Worm (Caenorhabditis elegans) whole organism, early embryonic: ENCODE measurements around the gene smut-1.
"Not testable (repeated sequence)": the region's sequence is repeated elsewhere in the genome, so short reads cannot be mapped to it uniquely, and the experiment has no call there.

Experiments
- B0310.2 ChIP-seq: sonication (generic microtip); optimal IDR thresholded peaks from 2 replicates; lab custom pipeline; 2016; ENCODE audit warnings: mild to moderate bottlenecking, missing genetic modification characterization, missing compliant biosample characterization
- F13C5.2 ChIP-seq: sonication (generic microtip); optimal IDR thresholded peaks from 2 replicates; lab custom pipeline; 2017; ENCODE audit warnings: mild to moderate bottlenecking, missing genetic modification characterization, inconsistent platforms, missing compliant biosample characterization
- aly-1 ChIP-seq: sonication (generic microtip); optimal IDR thresholded peaks from 2 replicates; lab custom pipeline; 2016; ENCODE audit warnings: missing genetic modification characterization, missing compliant biosample characterization
- ama-1 ChIP-seq: fragments of 150-350 bp; optimal IDR thresholded peaks from 2 replicates; lab custom pipeline; 2014
- ceh-13 ChIP-seq: fragments of 200-800 bp; sonication (Bioruptor generic); optimal IDR thresholded peaks from 2 replicates; lab custom pipeline; 2018; ENCODE audit warnings: mild to moderate bottlenecking, missing genetic modification characterization, missing compliant biosample characterization
- ceh-36 ChIP-seq: sonication (generic microtip); optimal IDR thresholded peaks from 2 replicates; lab custom pipeline; 2016; ENCODE audit warnings: missing genetic modification characterization, inconsistent platforms, missing compliant biosample characterization
- ets-7 ChIP-seq: sonication (generic microtip); optimal IDR thresholded peaks from 2 replicates; lab custom pipeline; 2016; ENCODE audit warnings: missing genotype, missing genetic modification characterization, missing compliant biosample characterization
- flt-1 ChIP-seq: fragments of 200-800 bp; sonication (Bioruptor generic); IDR thresholded peaks from 2 replicates; pipeline ENCODE4 v1.3.6; 2022; ENCODE audit warnings: missing genetic modification characterization, missing compliant biosample characterization
- hmbx-1 ChIP-seq: sonication (generic microtip); optimal IDR thresholded peaks from 2 replicates; lab custom pipeline; 2016; ENCODE audit warnings: mild to moderate bottlenecking, missing genetic modification characterization, missing compliant biosample characterization
- hmg-4 ChIP-seq: fragments of 200-800 bp; sonication (Bioruptor generic); optimal IDR thresholded peaks from 2 replicates; lab custom pipeline; 2018; ENCODE audit warnings: mild to moderate bottlenecking, missing genetic modification characterization, missing compliant biosample characterization
- hnd-1 ChIP-seq: sonication (generic microtip); optimal IDR thresholded peaks from 2 replicates; lab custom pipeline; 2016; ENCODE audit warnings: missing genetic modification characterization, missing compliant biosample characterization
- pes-1 ChIP-seq: fragments of 200-800 bp; sonication (Bioruptor generic); IDR thresholded peaks from 2 replicates; pipeline ENCODE4 v1.3.6; 2022; ENCODE audit warnings: missing genetic modification reagents, missing genetic modification characterization, missing compliant biosample characterization
- scrt-1 ChIP-seq: fragments of 200-800 bp; sonication (Bioruptor generic); IDR thresholded peaks from 2 replicates; pipeline ENCODE4 v1.3.6; 2022; ENCODE audit warnings: missing genetic modification characterization, missing compliant biosample characterization
- sea-1 ChIP-seq: fragments of 200-800 bp; sonication (Bioruptor generic); conservative IDR thresholded peaks from 2 replicates; pipeline ENCODE4 v1.3.6; 2022; ENCODE audit warnings: missing genetic modification characterization, missing compliant biosample characterization
- tbx-11 ChIP-seq: fragments of 200-800 bp; sonication (Bioruptor generic); IDR thresholded peaks from 2 replicates; pipeline ENCODE4 v1.3.6; 2022; ENCODE audit warnings: missing genetic modification characterization, missing compliant biosample characterization
- tbx-37 ChIP-seq: fragments of 200-800 bp; sonication (Bioruptor generic); conservative IDR thresholded peaks from 2 replicates; pipeline ENCODE4 v1.3.6; 2022; ENCODE audit warnings: missing genetic modification reagents, missing genetic modification characterization, missing compliant biosample characterization
- tra-4 ChIP-seq: sonication (generic microtip); optimal IDR thresholded peaks from 2 replicates; lab custom pipeline; 2017; ENCODE audit warnings: missing genetic modification characterization, missing compliant biosample characterization

Gene smut-1

DNA sequence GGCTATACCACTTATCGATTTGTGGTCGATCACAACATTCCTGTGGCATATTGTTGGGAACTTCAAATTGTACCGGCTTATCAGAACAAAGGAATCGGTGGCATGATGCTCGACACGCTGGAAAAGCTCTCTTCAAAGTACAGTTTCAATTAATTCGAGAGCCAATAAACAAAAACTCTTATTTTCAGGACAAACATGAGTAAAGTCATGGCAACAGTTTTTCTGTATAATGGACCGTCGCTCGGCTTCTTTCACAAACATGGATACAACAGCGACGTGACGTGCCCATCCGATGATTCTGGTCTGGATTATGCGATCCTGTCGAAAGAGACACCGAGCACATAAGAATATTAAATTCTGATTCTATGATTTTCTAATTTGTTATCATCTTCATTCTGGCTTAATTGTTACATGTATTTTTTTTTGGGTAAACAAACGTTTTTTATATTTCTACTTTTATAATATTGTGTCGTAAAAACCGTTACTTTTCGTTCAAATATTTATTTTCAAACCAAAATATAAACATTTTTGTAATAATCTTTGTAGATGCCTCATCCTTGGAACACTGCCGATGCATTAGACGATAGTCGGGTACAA lies at the start of gene smut-1:
smut-1 (plus strand) TSS at position 547 of the 597 bp plus-strand sequence.
- TF ChIP-seq aly-1 (tag; lab: Kevin White, UChicago) (no peak), B0310.2 (tag; lab: Kevin White, UChicago) (no peak), scrt-1 (GFP tag; lab: Robert Waterston, UW) (no peak), hnd-1 (no peak), tbx-37 (GFP tag; lab: Robert Waterston, UW) (no peak), tbx-11 (GFP tag; lab: Robert Waterston, UW) (no peak), sea-1 (GFP tag; lab: Robert Waterston, UW) (no peak), hmbx-1 (tag; lab: Kevin White, UChicago) (no peak), ama-1 (lab: Kevin White, UChicago) (no peak), ets-7 (no peak), hmg-4 (GFP tag; lab: Kevin White, UChicago) (no peak), ceh-13 (GFP tag; lab: Kevin White, UChicago) (no peak), F13C5.2 (no peak), tra-4 (tag; lab: Kevin White, UChicago) (no peak), pes-1 (GFP tag; lab: Robert Waterston, UW) (no peak), flt-1 (GFP tag; lab: Robert Waterston, UW) (no peak), ceh-36 (tag; lab: Kevin White, UChicago) (no peak)

DNA sequence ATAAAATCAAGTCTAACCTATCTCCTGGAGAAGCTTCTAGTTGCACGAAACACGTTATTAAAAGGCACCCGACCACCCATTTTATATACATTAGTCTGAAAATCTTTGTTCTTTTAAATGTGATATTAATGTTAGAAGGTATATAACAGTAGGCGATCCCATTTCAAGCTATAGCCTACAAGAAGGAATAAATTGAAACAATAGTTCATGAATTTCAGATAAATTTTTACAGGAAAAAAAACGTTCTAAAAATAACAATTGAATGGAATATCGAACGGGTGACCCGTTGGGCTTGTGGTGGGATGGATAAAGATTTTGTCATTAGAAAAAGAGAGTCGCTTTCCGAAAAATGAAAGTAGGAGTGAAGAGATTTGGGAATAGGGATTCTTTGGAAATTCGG lies 49.1 kb upstream of the smut-1 start, which contains the start of gene pgap-3:
pgap-3 (minus strand) TSS at position 101 of the 400 bp plus-strand sequence.
- TF ChIP-seq tbx-11 (GFP tag; lab: Robert Waterston, UW) = no peak
- TF ChIP-seq hnd-1 = no peak
- TF ChIP-seq ceh-36 (tag; lab: Kevin White, UChicago) = no peak
- TF ChIP-seq F13C5.2 = no peak
- no peak for TF ChIP-seq ceh-13 (GFP tag; lab: Kevin White, UChicago)
- no peak for TF ChIP-seq hmbx-1 (tag; lab: Kevin White, UChicago)
- TF ChIP-seq ama-1 (lab: Kevin White, UChicago) = no peak
- TF ChIP-seq B0310.2 (tag; lab: Kevin White, UChicago) = no peak
- TF ChIP-seq hmg-4 (GFP tag; lab: Kevin White, UChicago) = no peak
- TF ChIP-seq tra-4 (tag; lab: Kevin White, UChicago) = no peak
- TF ChIP-seq tbx-37 (GFP tag; lab: Robert Waterston, UW) = no peak
- TF ChIP-seq pes-1 (GFP tag; lab: Robert Waterston, UW) = no peak
- TF ChIP-seq flt-1 (GFP tag; lab: Robert Waterston, UW) = no peak
- TF ChIP-seq scrt-1 (GFP tag; lab: Robert Waterston, UW) = no peak
- TF ChIP-seq sea-1 (GFP tag; lab: Robert Waterston, UW) = no peak

DNA sequence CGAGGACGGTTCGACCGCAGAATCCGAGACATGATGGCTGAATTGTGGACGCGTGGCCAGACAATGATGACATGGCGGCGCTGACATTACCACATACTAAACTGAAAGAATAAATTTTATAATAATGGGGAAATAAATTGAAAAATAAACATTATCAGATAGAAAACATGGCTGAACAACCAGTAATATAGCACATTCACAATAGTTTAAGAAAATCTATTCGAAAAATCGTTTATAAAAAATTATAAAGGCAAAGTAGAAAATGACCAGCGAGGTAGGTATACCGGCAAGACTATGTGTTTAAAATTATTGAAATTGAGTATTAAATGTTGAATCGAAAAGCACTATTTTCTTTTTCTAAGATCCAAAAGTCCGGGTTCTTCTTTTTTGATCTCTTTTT lies 45.7 kb upstream of the smut-1 start, which contains the start of gene jamp-1:
jamp-1 (minus strand) TSS at position 101 of the 400 bp plus-strand sequence.
- TF ChIP-seq tbx-11 (GFP tag; lab: Robert Waterston, UW) = no peak
- TF ChIP-seq aly-1 (tag; lab: Kevin White, UChicago) = no peak
- TF ChIP-seq ceh-36 (tag; lab: Kevin White, UChicago) = no peak
- TF ChIP-seq scrt-1 (GFP tag; lab: Robert Waterston, UW) = 0 out of 2 replicates have a peak, but pooled peaks have one; percentile 17
- TF ChIP-seq tbx-37 (GFP tag; lab: Robert Waterston, UW) = no peak

DNA sequence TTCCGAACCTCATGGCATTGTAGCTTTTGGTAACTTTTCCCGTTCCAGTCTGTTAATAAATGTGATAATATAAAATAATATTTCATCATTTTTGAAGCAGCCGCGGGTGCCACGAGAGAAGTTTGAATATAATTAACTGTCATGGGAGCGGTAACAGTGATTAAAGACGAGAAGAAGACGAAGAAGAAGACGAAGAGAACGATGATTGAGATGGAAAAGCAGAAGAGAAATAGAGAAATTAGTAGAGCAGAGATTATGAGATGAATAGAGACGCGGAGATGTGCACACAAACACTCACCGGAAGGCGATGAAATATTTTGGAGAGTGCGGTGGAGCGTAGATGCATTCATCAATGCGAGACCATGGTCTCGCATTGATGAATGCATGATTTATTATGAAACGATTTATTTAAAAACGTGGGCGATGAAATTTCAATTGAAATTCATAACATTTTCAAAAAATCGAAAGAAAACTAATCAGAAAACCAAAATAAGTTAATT lies 43.7 kb upstream of the smut-1 start, which contains the start of gene seip-1:
seip-1 (minus strand) TSS at position 51 of the 500 bp plus-strand sequence.
- TF ChIP-seq F13C5.2 (peak; percentile 35), ets-7 (peak; percentile 74), hmg-4 (GFP tag; lab: Kevin White, UChicago) (no peak), flt-1 (GFP tag; lab: Robert Waterston, UW) (0 out of 2 replicates have a peak, but pooled peaks have one; percentile 20)

DNA sequence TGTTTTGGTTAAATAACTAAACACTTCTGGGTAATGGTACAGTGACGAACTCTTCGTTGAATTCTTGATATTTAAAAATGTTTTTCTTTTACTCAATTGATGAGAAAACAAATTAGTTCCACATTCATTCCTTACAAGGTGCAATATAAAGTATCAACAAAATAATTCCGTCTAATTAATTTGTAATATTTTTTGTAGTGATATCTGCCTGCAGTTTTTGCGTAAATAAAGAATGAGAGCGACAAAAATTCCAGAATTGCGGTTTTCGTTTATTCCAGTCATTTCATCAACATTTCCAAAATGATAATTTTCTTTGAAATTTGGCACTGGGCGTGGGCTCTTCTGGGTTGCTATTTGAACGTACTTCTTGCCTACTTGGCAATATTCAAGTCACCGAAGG lies 41.6 kb upstream of the smut-1 start, which contains the start of gene srd-20:
srd-20 (plus strand) TSS at position 301 of the 400 bp plus-strand sequence.
- TF ChIP-seq hnd-1 (no peak), scrt-1 (GFP tag; lab: Robert Waterston, UW) (no peak), F13C5.2 (no peak)

DNA sequence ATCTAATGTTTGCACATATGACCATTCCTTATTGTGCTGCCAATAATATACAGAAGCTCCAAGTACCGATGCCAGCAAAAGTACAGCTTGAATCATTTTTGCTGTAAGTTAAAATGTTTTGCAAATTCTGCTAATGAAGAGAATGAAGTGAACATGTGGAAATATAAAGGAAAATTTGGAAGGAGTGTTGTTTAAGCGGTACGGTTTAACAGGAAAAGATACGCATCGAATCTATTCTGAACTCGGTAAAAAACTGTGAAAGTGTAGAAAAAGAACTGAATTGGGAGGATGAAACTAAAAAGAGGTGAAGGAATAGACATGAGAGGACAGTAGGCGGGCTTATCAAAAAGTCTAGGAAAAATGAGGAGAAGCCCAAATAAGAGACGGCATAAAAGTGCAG lies 33.6 kb upstream of the smut-1 start, which contains the start of gene Y38A10A.2:
Y38A10A.2 (minus strand) TSS at position 101 of the 400 bp plus-strand sequence.
- no peak for TF ChIP-seq B0310.2 (tag; lab: Kevin White, UChicago)

DNA sequence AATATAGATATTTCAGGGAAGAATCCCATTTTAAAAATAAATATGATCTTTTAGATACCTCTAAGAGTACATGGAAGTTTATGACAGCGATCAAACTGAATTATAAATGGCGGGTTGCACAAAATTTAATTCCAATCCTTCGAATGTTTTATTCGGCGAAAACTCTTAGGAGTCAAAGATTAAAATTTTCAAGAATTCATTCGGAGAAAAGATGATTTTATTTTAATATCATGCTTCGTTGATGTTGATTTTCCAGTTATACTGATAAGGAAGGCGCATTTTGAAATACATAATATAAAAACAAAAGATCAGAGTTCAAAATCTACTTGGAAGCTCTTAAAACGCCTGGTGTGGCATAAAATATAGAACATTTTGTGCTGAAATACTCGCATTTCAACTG lies 29.8 kb upstream of the smut-1 start, which contains the start of gene srh-10:
srh-10 (minus strand) TSS at position 29 of the 400 bp plus-strand sequence.
- no peak for TF ChIP-seq tbx-37 (GFP tag; lab: Robert Waterston, UW)
- no peak for TF ChIP-seq tra-4 (tag; lab: Kevin White, UChicago)
- no peak for TF ChIP-seq aly-1 (tag; lab: Kevin White, UChicago)
- TF ChIP-seq ama-1 (lab: Kevin White, UChicago) = no peak
- no peak for TF ChIP-seq tbx-11 (GFP tag; lab: Robert Waterston, UW)
- no peak for TF ChIP-seq ceh-13 (GFP tag; lab: Kevin White, UChicago)
- no peak for TF ChIP-seq hmbx-1 (tag; lab: Kevin White, UChicago)
- no peak for TF ChIP-seq flt-1 (GFP tag; lab: Robert Waterston, UW)

DNA sequence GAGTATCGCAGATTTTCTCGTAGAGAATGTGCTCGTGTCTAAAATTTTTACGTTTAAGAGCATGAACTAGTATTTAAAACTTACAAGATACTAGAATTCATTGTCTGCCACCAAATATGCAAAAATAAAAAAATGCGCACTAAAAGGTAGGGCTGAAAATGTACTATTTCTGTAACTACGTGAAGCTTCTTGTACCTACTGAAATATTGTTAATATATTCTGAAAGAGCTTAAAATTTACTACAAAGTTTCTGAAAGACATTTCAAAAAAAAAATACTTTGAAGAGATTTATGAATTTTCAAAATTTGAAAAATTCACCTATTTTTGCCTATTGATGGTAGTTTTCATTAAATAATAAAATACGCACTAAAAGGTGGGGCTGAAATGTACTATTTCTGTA lies 26.9 kb upstream of the smut-1 start, which contains the start of gene fbxa-214:
fbxa-214 (minus strand) TSS at position 101 of the 400 bp plus-strand sequence.
- TF ChIP-seq hmg-4 (GFP tag; lab: Kevin White, UChicago); hmbx-1 (tag; lab: Kevin White, UChicago); hnd-1: not testable (repeated sequence)
